Fruit fly (Drosophila melanogaster): Measurements from ENCODE around the gene Sgs1.

The Sgs1 gene

DNA sequence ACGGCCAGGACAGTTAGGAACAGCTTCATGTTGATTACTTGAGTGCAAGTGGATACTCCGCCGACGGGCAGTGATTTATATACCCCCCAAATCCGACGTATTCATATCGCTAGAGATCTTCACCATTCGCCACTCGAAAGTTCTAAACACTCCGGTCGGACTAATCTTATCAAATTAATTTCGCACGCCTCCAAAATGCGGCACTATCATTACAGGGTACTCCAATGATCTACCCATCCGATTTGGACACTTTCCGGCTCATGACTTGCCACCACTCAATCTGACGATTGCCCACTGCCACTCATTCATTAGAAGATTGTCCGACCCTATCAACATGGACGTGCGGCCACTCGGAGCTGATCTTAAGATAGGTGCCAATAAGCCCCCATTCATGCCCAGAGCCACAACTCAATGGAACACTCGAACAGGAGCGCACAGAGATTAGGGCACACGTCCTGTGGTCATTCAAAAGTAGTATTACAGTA lies 15.9 kb downstream of the Sgs1 start, which contains the start of gene Jon25Bii:
Gene Jon25Bii, minus strand, starts transcription at position 51 of the 485 bp plus-strand sequence.
- TF ChIP-seq Myc (optimal IDR thresholded peaks at IDR 0.05) = no peak
- TF ChIP-seq ttk (optimal IDR thresholded peaks at IDR 0.05) = no peak
- no peak for TF ChIP-seq h (optimal IDR thresholded peaks at IDR 0.05)
- no peak for TF ChIP-seq psq (optimal IDR thresholded peaks at IDR 0.05)
- TF ChIP-seq insv (optimal IDR thresholded peaks at IDR 0.05) = no peak
- no peak for TF ChIP-seq Sin3A (optimal IDR thresholded peaks at IDR 0.05)

DNA sequence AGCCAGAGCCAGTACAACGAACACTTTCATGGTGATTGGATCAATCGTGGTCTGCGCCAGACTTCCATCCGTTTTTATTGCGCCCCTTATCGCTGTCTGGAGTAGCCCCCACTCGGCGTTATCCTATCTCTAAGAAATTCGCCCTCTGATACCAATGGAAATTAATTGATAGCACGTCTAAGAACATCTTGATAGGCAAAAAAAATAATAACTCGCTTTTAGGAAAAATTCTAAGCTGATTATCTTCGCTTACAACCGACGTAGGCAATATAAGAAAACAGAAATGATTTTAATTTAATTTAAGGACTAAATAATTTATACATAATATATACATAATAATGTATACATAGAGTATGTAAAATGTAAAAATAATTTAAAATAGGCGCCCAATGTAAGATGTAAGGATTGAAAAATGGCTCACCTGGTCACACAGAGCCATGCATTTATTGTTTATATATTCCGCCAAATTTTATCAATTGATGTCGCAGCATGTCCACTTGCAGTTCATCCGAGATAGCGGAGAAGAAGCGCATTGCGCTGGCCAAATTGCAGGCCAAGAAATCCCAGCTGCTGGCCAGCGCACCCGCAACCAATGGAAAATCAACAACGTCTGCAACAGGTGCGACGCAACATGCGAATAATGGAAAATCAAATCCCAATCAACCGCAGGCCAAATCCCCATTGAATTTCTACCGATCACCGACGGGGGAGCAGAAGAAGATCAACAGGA lies 18.1 kb downstream of the Sgs1 start, which contains the start of the genes Jon25Bi and Marcal1:
Gene Jon25Bi, minus strand, starts transcription at position 51 of the 730 bp plus-strand sequence.
Gene Marcal1, plus strand, starts transcription at position 416 of the 730 bp plus-strand sequence.
- TF ChIP-seq insv (optimal IDR thresholded peaks at IDR 0.05) (no peak), Myc (optimal IDR thresholded peaks at IDR 0.05) (no peak), psq (optimal IDR thresholded peaks at IDR 0.05) (no peak), ttk (optimal IDR thresholded peaks at IDR 0.05) (no peak), h (optimal IDR thresholded peaks at IDR 0.05) (no peak), Sin3A (optimal IDR thresholded peaks at IDR 0.05) (no peak)

DNA sequence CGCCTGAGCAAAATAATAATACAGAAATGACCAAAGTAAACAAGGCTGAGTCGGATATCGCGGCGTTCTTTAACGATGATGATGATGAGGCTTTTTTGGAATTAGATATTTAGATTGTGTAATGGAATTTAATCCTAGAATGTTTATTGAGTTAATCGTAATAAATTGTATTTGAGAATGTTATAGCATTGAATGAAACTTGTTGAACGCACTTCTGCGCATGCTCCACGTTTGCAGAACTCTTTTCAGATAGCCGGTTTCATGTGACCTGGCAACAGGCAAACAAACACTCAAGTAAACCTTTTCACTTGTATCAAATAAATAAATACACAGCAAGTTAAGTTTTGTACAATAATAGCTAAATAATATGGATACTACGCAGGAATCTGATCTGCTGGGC lies 20.9 kb downstream of the Sgs1 start, which contains the start of gene CG34124:
Gene CG34124, plus strand, starts transcription at position 301 of the 400 bp plus-strand sequence.
- TF ChIP-seq h (optimal IDR thresholded peaks at IDR 0.05) (no peak), Myc (optimal IDR thresholded peaks at IDR 0.05) (no peak), ttk (optimal IDR thresholded peaks at IDR 0.05) (no peak), insv (optimal IDR thresholded peaks at IDR 0.05) (no peak), Sin3A (optimal IDR thresholded peaks at IDR 0.05) (no peak), psq (optimal IDR thresholded peaks at IDR 0.05) (no peak)

DNA sequence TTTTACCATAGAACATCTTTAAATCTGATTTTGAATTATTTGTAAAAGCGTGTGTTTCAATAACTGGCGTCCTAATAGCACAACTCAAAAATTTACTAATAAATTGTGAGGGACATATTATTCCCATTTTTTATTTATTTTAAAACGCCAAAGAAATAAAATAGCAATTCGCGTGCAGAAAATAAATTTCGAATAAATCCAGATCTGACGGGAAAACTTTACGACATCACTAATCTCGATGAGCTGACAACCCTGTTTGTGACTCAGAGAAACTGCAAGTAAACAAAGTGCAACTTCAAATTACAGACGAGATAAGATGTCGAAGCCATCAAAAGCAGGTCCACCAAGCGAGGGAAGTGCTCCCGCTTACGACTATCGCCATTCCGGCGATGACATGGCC lies 28.2 kb downstream of the Sgs1 start, which contains the start of gene CG34125:
Gene CG34125, plus strand, starts transcription at position 254 of the 400 bp plus-strand sequence.
- TF ChIP-seq psq (optimal IDR thresholded peaks at IDR 0.05) (no peak), Myc (optimal IDR thresholded peaks at IDR 0.05) (no peak), ttk (optimal IDR thresholded peaks at IDR 0.05) (no peak), Sin3A (optimal IDR thresholded peaks at IDR 0.05) (no peak)

DNA sequence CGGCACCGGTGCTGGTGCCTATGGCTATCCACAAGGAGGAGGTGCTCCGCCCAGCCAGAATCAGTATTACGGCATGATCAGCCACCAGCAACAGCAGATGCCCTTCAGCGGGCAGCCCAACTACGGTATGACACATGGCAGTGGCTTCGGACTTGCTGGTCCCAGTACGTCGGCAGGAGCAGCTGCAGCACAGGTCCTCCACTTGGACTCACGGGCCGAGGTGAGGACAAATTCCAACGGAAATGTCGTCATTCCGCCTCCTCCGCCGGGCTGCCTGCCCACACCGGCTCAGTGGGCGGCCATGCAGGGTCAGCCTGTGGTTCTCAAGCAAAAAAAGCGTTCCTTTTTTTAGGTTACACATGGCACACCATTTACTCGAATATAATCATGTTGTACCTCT lies 28.7 kb downstream of the Sgs1 start:
- TF ChIP-seq insv (optimal IDR thresholded peaks at IDR 0.05) (no peak), h (optimal IDR thresholded peaks at IDR 0.05) (no peak), psq (optimal IDR thresholded peaks at IDR 0.05) (no peak), Myc (optimal IDR thresholded peaks at IDR 0.05) (no peak), Sin3A (optimal IDR thresholded peaks at IDR 0.05) (no peak)

DNA sequence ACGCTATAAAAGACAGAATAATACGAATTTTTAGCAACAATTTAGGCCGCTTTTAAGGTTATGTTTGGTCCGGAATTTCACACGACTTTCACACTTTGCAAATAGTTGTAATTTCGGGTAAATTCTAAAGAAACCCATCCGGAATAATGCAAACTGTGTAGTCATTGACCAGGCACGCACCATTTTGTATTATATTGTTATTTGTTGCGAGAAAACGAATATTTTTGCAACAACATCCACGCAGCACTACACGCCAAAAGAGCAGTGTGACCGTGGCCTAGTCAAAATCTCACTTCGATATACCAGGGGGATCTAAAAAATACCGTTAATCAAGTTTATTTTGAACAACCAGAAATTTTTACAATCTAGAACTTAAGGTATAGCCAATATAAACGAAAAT lies 30.3 kb downstream of the Sgs1 start, which contains the start of gene eIF3i:
Gene eIF3i, minus strand, starts transcription at position 265 of the 400 bp plus-strand sequence.
- TF ChIP-seq ttk (optimal IDR thresholded peaks at IDR 0.05) = no peak
- no peak for TF ChIP-seq Sin3A (optimal IDR thresholded peaks at IDR 0.05)
- no peak for TF ChIP-seq h (optimal IDR thresholded peaks at IDR 0.05)
- no peak for TF ChIP-seq insv (optimal IDR thresholded peaks at IDR 0.05)
- TF ChIP-seq psq (optimal IDR thresholded peaks at IDR 0.05) = no peak

DNA sequence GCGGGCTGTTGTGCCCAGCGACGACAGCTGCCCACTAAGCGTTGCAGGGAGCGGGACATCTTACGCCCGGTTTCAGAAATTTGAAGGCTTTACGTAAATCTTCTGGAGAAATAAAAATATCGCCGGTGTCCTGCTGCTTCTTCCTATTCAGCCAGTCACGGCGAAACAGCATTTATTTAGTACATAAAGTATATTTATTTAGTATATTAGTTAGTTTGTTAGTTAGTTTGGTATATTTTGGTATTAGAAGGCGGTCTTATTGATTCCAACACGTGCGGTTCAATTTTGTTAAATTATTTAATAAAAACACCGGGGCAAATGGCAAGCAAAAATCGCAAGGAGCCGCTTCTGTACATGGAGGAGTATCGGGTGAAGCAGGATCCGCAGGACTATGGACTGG lies 31.6 kb downstream of the Sgs1 start, which contains the start of the genes Scox and Polr1C:
Gene Scox, minus strand, starts transcription at position 169 of the 400 bp plus-strand sequence.
Gene Polr1C, plus strand, starts transcription at position 238 of the 400 bp plus-strand sequence.
- TF ChIP-seq h (optimal IDR thresholded peaks at IDR 0.05) (no peak), psq (optimal IDR thresholded peaks at IDR 0.05) (no peak), insv (optimal IDR thresholded peaks at IDR 0.05) (no peak), ttk (optimal IDR thresholded peaks at IDR 0.05) (no peak), Sin3A (optimal IDR thresholded peaks at IDR 0.05) (no peak), Myc (optimal IDR thresholded peaks at IDR 0.05) (no peak)

DNA sequence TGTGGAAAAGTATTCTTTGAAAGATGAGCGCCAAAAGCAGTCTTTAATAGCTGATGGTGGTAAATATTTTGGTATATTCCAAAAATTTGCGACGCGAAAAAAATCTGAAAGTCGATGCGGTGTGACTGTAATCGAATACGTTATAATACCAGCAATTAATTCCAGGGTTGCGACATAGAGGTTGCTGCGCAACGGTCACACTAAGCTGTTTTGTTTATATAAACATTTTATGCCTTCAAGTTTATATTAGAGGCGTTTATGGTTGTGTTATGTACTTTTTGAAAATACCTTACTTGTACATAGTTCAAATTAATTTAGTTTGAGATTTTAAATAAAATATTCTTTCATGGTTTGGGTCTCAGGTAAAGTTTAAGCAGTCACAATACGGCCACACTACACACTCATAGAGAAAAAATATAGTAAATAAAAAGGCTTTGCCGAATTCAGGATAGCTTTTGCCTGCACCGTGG lies 34.2 kb downstream of the Sgs1 start, which contains the start of gene CG14043:
Gene CG14043, plus strand, starts transcription at position 374 of the 470 bp plus-strand sequence.
- TF ChIP-seq ttk (optimal IDR thresholded peaks at IDR 0.05) = no peak
- no peak for TF ChIP-seq insv (optimal IDR thresholded peaks at IDR 0.05)
- TF ChIP-seq psq (optimal IDR thresholded peaks at IDR 0.05) = no peak
- TF ChIP-seq Myc (optimal IDR thresholded peaks at IDR 0.05) = no peak
- TF ChIP-seq h (optimal IDR thresholded peaks at IDR 0.05) = no peak
- no peak for TF ChIP-seq Sin3A (optimal IDR thresholded peaks at IDR 0.05)

DNA sequence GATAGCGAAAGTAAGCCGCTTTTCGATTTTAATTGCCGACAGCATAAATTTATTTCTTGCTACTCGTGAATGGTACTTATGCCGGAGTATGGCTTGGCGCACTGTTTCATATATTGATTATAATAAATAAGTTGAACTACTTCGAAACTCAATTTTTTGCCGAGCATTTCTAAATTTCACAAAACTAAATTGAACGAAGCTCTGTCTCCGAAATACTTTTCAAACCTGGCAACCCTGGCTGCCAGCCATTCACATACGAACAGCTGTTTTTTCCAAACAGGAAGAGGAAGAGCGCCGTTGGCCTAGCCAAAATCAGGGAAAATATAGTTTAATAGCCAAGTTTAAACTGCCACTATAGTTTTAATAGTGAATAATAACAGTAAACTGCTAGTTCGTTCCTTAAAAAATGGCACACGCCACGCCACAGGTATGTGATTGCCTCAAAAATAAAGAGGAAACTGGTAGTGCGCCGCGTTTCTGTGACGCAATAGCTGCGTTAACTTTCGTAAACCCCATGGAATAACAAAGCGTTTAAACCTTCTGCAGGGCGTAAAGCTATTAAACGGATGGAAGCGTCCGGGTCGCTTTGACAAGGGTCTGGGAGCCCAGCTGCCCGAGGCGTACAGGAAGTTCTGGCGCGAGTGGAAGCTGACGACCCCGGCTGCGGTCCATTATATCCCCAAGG lies 36.7 kb downstream of the Sgs1 start, which contains the start of gene mRpL28:
Gene mRpL28, plus strand, starts transcription at position 246 of the 685 bp plus-strand sequence.
- no peak for TF ChIP-seq ttk (optimal IDR thresholded peaks at IDR 0.05)
- no peak for TF ChIP-seq h (optimal IDR thresholded peaks at IDR 0.05)
- no peak for TF ChIP-seq insv (optimal IDR thresholded peaks at IDR 0.05)
- TF ChIP-seq Sin3A (optimal IDR thresholded peaks at IDR 0.05) = no peak
- TF ChIP-seq psq (optimal IDR thresholded peaks at IDR 0.05) = no peak

DNA sequence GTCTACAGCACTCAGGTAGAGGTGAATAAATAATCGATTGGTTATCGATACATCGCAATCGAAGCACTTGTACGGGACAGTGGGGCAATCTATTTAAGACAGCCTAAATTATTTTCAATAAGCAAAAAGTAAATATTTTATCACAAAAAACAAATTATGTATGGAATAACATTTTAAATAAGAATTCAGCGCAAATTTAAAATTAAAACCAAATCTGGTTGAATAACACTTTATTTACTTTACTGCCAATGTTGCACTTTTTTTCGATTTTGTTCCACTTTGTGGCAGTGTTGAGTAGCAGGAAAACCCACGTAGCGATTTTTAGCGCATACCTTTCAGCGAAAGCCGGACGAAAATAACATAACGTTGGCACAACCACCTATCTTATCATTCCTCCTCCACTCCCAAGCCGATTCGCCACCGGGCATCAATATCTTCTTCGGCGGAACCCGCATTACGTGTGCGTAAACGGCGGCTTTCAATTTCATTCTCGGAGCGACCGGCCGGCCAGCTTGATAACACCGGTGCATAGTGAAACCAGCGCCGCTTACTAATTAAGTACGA lies 39.9 kb downstream of the Sgs1 start, which contains the start of the genes Gmd and CG3792:
Gene Gmd, minus strand, starts transcription at position 36 of the 564 bp plus-strand sequence.
Gene CG3792, plus strand, starts transcription at position 325 of the 564 bp plus-strand sequence.
- no peak for TF ChIP-seq psq (optimal IDR thresholded peaks at IDR 0.05)
- no peak for TF ChIP-seq insv (optimal IDR thresholded peaks at IDR 0.05)
- TF ChIP-seq ttk (optimal IDR thresholded peaks at IDR 0.05) = no peak
- no peak for TF ChIP-seq Sin3A (optimal IDR thresholded peaks at IDR 0.05)

DNA sequence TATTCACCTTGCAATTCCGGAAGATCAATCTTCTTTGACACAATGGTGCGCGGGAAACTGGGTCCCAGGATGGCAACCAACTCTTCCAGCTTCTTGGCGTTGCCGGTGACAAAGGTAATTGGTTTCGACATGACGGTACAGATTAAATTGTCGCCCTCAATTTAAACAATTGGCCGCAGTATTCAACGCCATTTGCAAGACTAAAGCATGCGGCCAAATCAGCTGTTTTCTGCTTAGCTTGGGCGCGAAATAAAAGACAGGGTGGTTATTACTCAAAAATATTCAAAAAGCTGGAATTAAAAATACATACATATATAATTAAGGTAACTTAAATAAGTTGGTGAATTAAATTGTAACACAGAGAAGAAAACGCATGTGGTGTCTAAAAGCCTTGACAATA lies 41.9 kb downstream of the Sgs1 start, which contains the start of gene CG8891:
Gene CG8891, minus strand, starts transcription at position 242 of the 400 bp plus-strand sequence.
- TF ChIP-seq psq (optimal IDR thresholded peaks at IDR 0.05) (no peak), ttk (optimal IDR thresholded peaks at IDR 0.05) (no peak), h (optimal IDR thresholded peaks at IDR 0.05) (no peak), insv (optimal IDR thresholded peaks at IDR 0.05) (no peak), Sin3A (optimal IDR thresholded peaks at IDR 0.05) (no peak), Myc (optimal IDR thresholded peaks at IDR 0.05) (no peak)

Data from Kc167 (cell line).